Worm (Caenorhabditis elegans) whole organism, midembryonic: ENCODE data around the gene asp-13.

Experiments
- flt-1 ChIP-seq: fragments of 200-800 bp; sonication (Bioruptor generic); IDR thresholded peaks from 2 replicates; pipeline ENCODE4 v1.3.6; 2022; ENCODE audit warnings: missing genetic modification characterization, missing compliant biosample characterization
- med-1 ChIP-seq: sonication (generic microtip); optimal IDR thresholded peaks from 2 replicates; lab custom pipeline; 2017; ENCODE audit warnings: missing genetic modification characterization, mild to moderate bottlenecking, missing compliant biosample characterization, antibody characterized with exemption, missing genetic modification reagents; ENCODE audit not compliant: insufficient read depth
- ztf-23 ChIP-seq: fragments of 200-800 bp; sonication (Bioruptor generic); IDR thresholded peaks from 2 replicates; pipeline ENCODE4 v1.3.6; 2022; ENCODE audit warnings: missing genetic modification reagents, missing genetic modification characterization, missing compliant biosample characterization

- no peak for TF ChIP-seq flt-1
- no peak for TF ChIP-seq ztf-23
- no peak for TF ChIP-seq med-1 (GFP tag; lab: Kevin White, UChicago)
Observed at ce11 chrV:8653080-8653821, 10.3 kb upstream of the asp-13 start.
